Worm (Caenorhabditis elegans) whole organism, L4 larva: Measurements from ENCODE around the gene aldo-2.

Experiments used
- D1046.2 ChIP-seq: fragments of 200-800 bp; sonication (Bioruptor generic); IDR thresholded peaks from 2 replicates; pipeline ENCODE4 v1.3.6; 2022; ENCODE audit warnings: missing genetic modification characterization, missing compliant biosample characterization
- F10B5.3 ChIP-seq: sonication (generic microtip); optimal IDR thresholded peaks from 2 replicates; lab custom pipeline; 2016; ENCODE audit warnings: mild to moderate bottlenecking, missing genetic modification characterization, missing compliant biosample characterization
- F37D6.2 ChIP-seq: sonication (generic microtip); optimal IDR thresholded peaks from 2 replicates; lab custom pipeline; 2016; ENCODE audit warnings: mild to moderate bottlenecking, missing genetic modification characterization, missing compliant biosample characterization
- F44E2.7 ChIP-seq: fragments of 200-800 bp; sonication (Bioruptor generic); IDR thresholded peaks from 2 replicates; pipeline ENCODE4 v2.1.2; 2022; ENCODE audit warnings: missing genetic modification characterization, missing compliant biosample characterization
- F49E8.2 ChIP-seq: sonication (generic microtip); optimal IDR thresholded peaks from 2 replicates; lab custom pipeline; 2016; ENCODE audit warnings: missing compliant biosample characterization, mild to moderate bottlenecking, missing genetic modification characterization, borderline replicate concordance
- R02D3.7 ChIP-seq: fragments of 150-350 bp; sonication (generic microtip); optimal IDR thresholded peaks from 3 replicates; lab custom pipeline; 2014; ENCODE audit warnings: missing biosample characterization, missing genetic modification characterization
- T20F7.1 ChIP-seq: fragments of 200-800 bp; sonication (Bioruptor generic); optimal IDR thresholded peaks from 2 replicates; lab custom pipeline; 2018; ENCODE audit warnings: mild to moderate bottlenecking, missing genetic modification characterization, missing compliant biosample characterization
- Y5F2A.4 ChIP-seq: fragments of 200-800 bp; sonication (Bioruptor generic); optimal IDR thresholded peaks from 2 replicates; lab custom pipeline; 2018; ENCODE audit warnings: mild to moderate bottlenecking, missing genetic modification characterization, missing compliant biosample characterization
- Y75B8A.6 ChIP-seq: fragments of 200-800 bp; sonication (Bioruptor generic); IDR thresholded peaks from 2 replicates; pipeline ENCODE4 v1.3.6; 2022; ENCODE audit warnings: missing genetic modification reagents, missing genetic modification characterization, missing compliant biosample characterization
- aly-2 ChIP-seq: sonication (generic microtip); optimal IDR thresholded peaks from 2 replicates; lab custom pipeline; 2018; ENCODE audit warnings: missing biosample characterization, missing genetic modification characterization
- ama-1 ChIP-seq: fragments of 150-350 bp; optimal IDR thresholded peaks from 2 replicates; lab custom pipeline; 2014; ENCODE audit warnings: inconsistent platforms, mixed read lengths
- arid-1 ChIP-seq: fragments of 200-800 bp; sonication (Bioruptor generic); conservative IDR thresholded peaks from 2 replicates; pipeline ENCODE4 v1.3.6; 2022; ENCODE audit warnings: missing genetic modification reagents, missing genetic modification characterization, missing compliant biosample characterization
- ceh-20 ChIP-seq: fragments of 200-800 bp; sonication (Bioruptor generic); IDR thresholded peaks from 2 replicates; pipeline ENCODE4 v1.3.6; 2022; ENCODE audit warnings: missing genetic modification reagents, missing genetic modification characterization, missing compliant biosample characterization
- ceh-28 ChIP-seq: fragments of 150-350 bp; optimal IDR thresholded peaks from 2 replicates; lab custom pipeline; 2014; ENCODE audit warnings: missing biosample characterization, missing genetic modification reagents, missing genetic modification characterization
- ceh-62 ChIP-seq: sonication (generic microtip); optimal IDR thresholded peaks from 2 replicates; lab custom pipeline; 2017; ENCODE audit warnings: missing biosample characterization, missing genetic modification characterization
- daf-12 ChIP-seq: fragments of 150-350 bp; optimal IDR thresholded peaks from 2 replicates; lab custom pipeline; 2014; ENCODE audit warnings: missing biosample characterization, missing genetic modification reagents, missing genetic modification characterization
- daf-16 ChIP-seq, 3 experiments: sonication (generic microtip); optimal IDR thresholded peaks; 2 replicates each; lab custom pipeline; 2016 to 2017; ENCODE audit warnings: missing genetic modification characterization in 3 of 3, missing genetic modification reagents in 3 of 3, mild to moderate bottlenecking in 2 of 3, missing compliant biosample characterization in 2 of 3, missing biosample characterization in 1 of 3, moderate library complexity in 1 of 3
- dmd-6 ChIP-seq: fragments of 200-800 bp; sonication (Bioruptor generic); IDR thresholded peaks from 2 replicates; pipeline ENCODE4 v1.3.6; 2022; ENCODE audit warnings: missing genetic modification reagents, missing genetic modification characterization, missing compliant biosample characterization
- dpl-1 ChIP-seq: fragments of 150-350 bp; optimal IDR thresholded peaks from 2 replicates; lab custom pipeline; 2014; ENCODE audit warnings: missing biosample characterization, missing genetic modification reagents, missing genetic modification characterization
- duxl-1 ChIP-seq: sonication (generic microtip); optimal IDR thresholded peaks from 2 replicates; lab custom pipeline; 2016; ENCODE audit warnings: mild to moderate bottlenecking, missing genetic modification characterization, moderate library complexity, missing compliant biosample characterization; ENCODE audit not compliant: poor library complexity
- egl-27 ChIP-seq: sonication (generic microtip); optimal IDR thresholded peaks from 3 replicates; lab custom pipeline; 2017; ENCODE audit warnings: missing biosample characterization, missing genetic modification reagents, missing genetic modification characterization
- fkh-10 ChIP-seq: fragments of 150-350 bp; optimal IDR thresholded peaks from 2 replicates; lab custom pipeline; 2014; ENCODE audit warnings: missing biosample characterization, missing genetic modification reagents, missing genetic modification characterization
- fos-1 ChIP-seq: fragments of 150-350 bp; optimal IDR thresholded peaks from 2 replicates; lab custom pipeline; 2014; ENCODE audit warnings: missing biosample characterization, missing genetic modification characterization
- gei-8 ChIP-seq: fragments of 200-800 bp; sonication (Bioruptor generic); optimal IDR thresholded peaks from 2 replicates; lab custom pipeline; 2018; ENCODE audit warnings: mild to moderate bottlenecking, missing genetic modification characterization, missing compliant biosample characterization
- hif-1 ChIP-seq, 2 experiments: sonication (generic microtip); optimal IDR thresholded peaks; 2 replicates each; lab custom pipeline; 2016 to 2017; ENCODE audit warnings: missing compliant biosample characterization in 2 of 2, missing genetic modification characterization in 2 of 2, missing genetic modification reagents in 2 of 2, missing genotype in 2 of 2, mild to moderate bottlenecking in 1 of 2
- hlh-11 ChIP-seq: fragments of 200-800 bp; sonication (Bioruptor generic); optimal IDR thresholded peaks from 2 replicates; lab custom pipeline; 2018; ENCODE audit warnings: mild to moderate bottlenecking, missing genetic modification characterization, missing compliant biosample characterization
- hlh-30 ChIP-seq: sonication (generic microtip); optimal IDR thresholded peaks from 2 replicates; lab custom pipeline; 2017; ENCODE audit warnings: antibody characterized with exemption, mild to moderate bottlenecking, missing genetic modification characterization, missing compliant biosample characterization; ENCODE audit not compliant: insufficient read depth
- hmg-1.1 ChIP-seq: fragments of 200-800 bp; sonication (Bioruptor generic); IDR thresholded peaks from 2 replicates; pipeline ENCODE4 v1.3.6; 2022; ENCODE audit warnings: missing genetic modification reagents, missing genetic modification characterization, missing compliant biosample characterization
- jun-1 ChIP-seq: fragments of 150-350 bp; optimal IDR thresholded peaks from 2 replicates; lab custom pipeline; 2014; ENCODE audit warnings: missing biosample characterization, missing genetic modification reagents, missing genetic modification characterization
- lin-15B ChIP-seq: fragments of 150-350 bp; sonication (generic microtip); optimal IDR thresholded peaks from 3 replicates; lab custom pipeline; 2014; ENCODE audit warnings: missing biosample characterization, missing genetic modification characterization
- lin-38 ChIP-seq: fragments of 200-800 bp; sonication (Bioruptor generic); IDR thresholded peaks from 2 replicates; pipeline ENCODE4 v1.3.6; 2022; ENCODE audit warnings: missing genetic modification reagents, missing genetic modification characterization, missing compliant biosample characterization
- lin-39 ChIP-seq: fragments of 150-350 bp; optimal IDR thresholded peaks from 2 replicates; lab custom pipeline; 2014; ENCODE audit warnings: missing biosample characterization, missing genetic modification reagents, missing genetic modification characterization
- lsy-2 ChIP-seq, 2 experiments: fragments of 150-350 bp in 1 of 2; sonication (generic microtip) in 1 of 2; optimal IDR thresholded peaks; 2 replicates each; lab custom pipeline; 2014 to 2017; ENCODE audit warnings: missing biosample characterization in 2 of 2, missing genetic modification characterization in 2 of 2
- mdl-1 ChIP-seq, 2 experiments: fragments of 150-350 bp in 1 of 2; sonication (generic microtip) in 1 of 2; optimal IDR thresholded peaks; 2 replicates each; lab custom pipeline; 2014 to 2017; ENCODE audit warnings: missing biosample characterization in 2 of 2, missing genetic modification characterization in 2 of 2
- mdt-29 ChIP-seq: fragments of 200-800 bp; sonication (Bioruptor generic); IDR thresholded peaks from 2 replicates; pipeline ENCODE4 v1.3.6; 2022; ENCODE audit warnings: missing genetic modification reagents, missing genetic modification characterization, missing compliant biosample characterization
- mep-1 ChIP-seq: fragments of 150-350 bp; sonication (generic microtip); optimal IDR thresholded peaks from 3 replicates; lab custom pipeline; 2014; ENCODE audit warnings: missing biosample characterization, missing genetic modification characterization
- nhr-111 ChIP-seq: fragments of 200-800 bp; sonication (Bioruptor generic); optimal IDR thresholded peaks from 2 replicates; lab custom pipeline; 2018; ENCODE audit warnings: mild to moderate bottlenecking, missing genetic modification characterization, missing compliant biosample characterization
- nhr-237 ChIP-seq: sonication (generic microtip); optimal IDR thresholded peaks from 2 replicates; lab custom pipeline; 2017; ENCODE audit warnings: missing biosample characterization, missing genetic modification characterization
- nhr-28 ChIP-seq: fragments of 150-350 bp; optimal IDR thresholded peaks from 2 replicates; lab custom pipeline; 2014; ENCODE audit warnings: missing biosample characterization, missing genetic modification characterization
- nhr-42 ChIP-seq: fragments of 200-800 bp; sonication (Bioruptor generic); IDR thresholded peaks from 2 replicates; pipeline ENCODE4 v1.3.6; 2022; ENCODE audit warnings: missing genetic modification characterization, missing compliant biosample characterization
- nhr-77 ChIP-seq: fragments of 150-350 bp; optimal IDR thresholded peaks from 2 replicates; lab custom pipeline; 2014; ENCODE audit warnings: missing biosample characterization, missing genetic modification characterization
- pha-4 ChIP-seq, 2 experiments: fragments of 150-350 bp in 1 of 2; fragments of 200-800 bp in 1 of 2; sonication (Bioruptor generic) in 1 of 2; IDR thresholded peaks in 1 of 2; optimal IDR thresholded peaks in 1 of 2; 2 replicates each; pipeline versions ENCODE4 v1.3.6 to Lab custom; 2014 to 2022; ENCODE audit warnings: missing genetic modification characterization in 2 of 2, missing genetic modification reagents in 2 of 2, missing biosample characterization in 1 of 2, missing compliant biosample characterization in 1 of 2
- pqm-1 ChIP-seq: sonication (generic microtip); optimal IDR thresholded peaks from 2 replicates; lab custom pipeline; 2017; ENCODE audit warnings: missing biosample characterization, missing genetic modification characterization
- skn-1 ChIP-seq: fragments of 150-350 bp; optimal IDR thresholded peaks from 2 replicates; lab custom pipeline; 2014; ENCODE audit warnings: missing biosample characterization, missing genetic modification characterization
- snpc-1.2 ChIP-seq: fragments of 200-800 bp; sonication (Bioruptor generic); IDR thresholded peaks from 2 replicates; pipeline ENCODE4 v1.3.6; 2022; ENCODE audit warnings: missing genetic modification reagents, missing genetic modification characterization, missing compliant biosample characterization
- snpc-4 ChIP-seq: fragments of 150-350 bp; optimal IDR thresholded peaks from 2 replicates; lab custom pipeline; 2014; ENCODE audit warnings: missing biosample characterization, missing genetic modification characterization
- spr-1 ChIP-seq: sonication (generic microtip); optimal IDR thresholded peaks from 2 replicates; lab custom pipeline; 2016; ENCODE audit warnings: mild to moderate bottlenecking, missing genetic modification characterization, missing compliant biosample characterization
- unc-39 ChIP-seq: sonication (generic microtip); optimal IDR thresholded peaks from 2 replicates; lab custom pipeline; 2017; ENCODE audit warnings: missing biosample characterization, missing genetic modification characterization
- vab-7 ChIP-seq: fragments of 200-800 bp; sonication (Bioruptor generic); IDR thresholded peaks from 2 replicates; pipeline ENCODE4 v1.3.6; 2022; ENCODE audit warnings: missing genetic modification reagents, missing genetic modification characterization, missing compliant biosample characterization
- zag-1 ChIP-seq: fragments of 150-350 bp; optimal IDR thresholded peaks from 2 replicates; lab custom pipeline; 2014; ENCODE audit warnings: missing biosample characterization, missing genetic modification characterization
- zfp-2 ChIP-seq: sonication (generic microtip); optimal IDR thresholded peaks from 2 replicates; lab custom pipeline; 2016; ENCODE audit warnings: mild to moderate bottlenecking, missing genetic modification characterization, missing compliant biosample characterization

The aldo-2 gene

DNA sequence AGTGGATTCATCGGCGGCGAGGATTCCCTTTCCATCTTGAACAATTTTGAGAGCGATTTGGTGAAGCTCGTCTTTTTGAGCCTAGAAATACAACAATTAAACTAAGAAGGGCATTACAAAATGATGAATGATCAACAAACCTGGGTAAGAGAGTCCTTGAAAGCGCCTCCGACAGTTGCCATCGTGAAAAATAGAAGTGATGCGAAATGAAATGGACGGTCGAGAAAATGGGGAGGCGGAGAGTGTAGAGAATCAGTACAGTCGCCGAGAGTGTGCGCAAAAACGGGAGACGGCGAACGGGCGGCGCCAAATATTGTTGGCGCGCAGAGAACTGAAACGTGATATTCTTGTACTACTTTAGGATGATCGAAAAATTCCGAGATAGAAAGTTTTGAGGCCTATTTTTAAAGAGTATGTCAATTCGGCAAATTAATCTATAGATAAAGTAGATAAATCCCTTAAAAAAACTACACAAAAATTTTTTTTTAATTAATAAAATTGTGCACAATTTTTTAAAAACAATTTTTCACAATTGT, at the start of gene aldo-2 (continued):
- TF ChIP-seq mep-1 (tag; lab: Kevin White, UChicago) (peak; percentile 46), T20F7.1 (GFP tag; lab: Kevin White, UChicago) (no peak), hif-1 (tag; optimal IDR thresholded peaks at IDR 0.05; lab: Kevin White, UChicago) (peak in 1 of 2 experiments; percentile 56), spr-1 (no peak), D1046.2 (GFP tag; lab: Robert Waterston, UW) (no peak), F49E8.2 (tag; lab: Kevin White, UChicago) (no peak), nhr-28 (tag; lab: Kevin White, UChicago) (peak; percentile 7), unc-39 (tag; lab: Kevin White, UChicago) (no peak), nhr-42 (GFP tag; lab: Robert Waterston, UW) (no peak), R02D3.7 (tag; lab: Kevin White, UChicago) (no peak), arid-1 (GFP tag; lab: Robert Waterston, UW) (no peak), snpc-1.2 (GFP tag; lab: Robert Waterston, UW) (no peak), ama-1 (lab: Kevin White, UChicago) (peak; percentile 97), nhr-111 (no peak), zag-1 (no peak), F44E2.7 (no peak), aly-2 (tag; lab: Kevin White, UChicago) (no peak), ceh-28 (no peak), daf-12 (tag; lab: Kevin White, UChicago) (no peak), zfp-2 (tag; lab: Kevin White, UChicago) (no peak), gei-8 (GFP tag; lab: Kevin White, UChicago) (no peak), duxl-1 (tag; lab: Kevin White, UChicago) (no peak), dmd-6 (GFP tag; lab: Robert Waterston, UW) (peak; percentile 13; the same call in 1 of the 2 replicates), pqm-1 (no peak), dpl-1 (GFP tag; lab: Kevin White, UChicago) (peak; percentile 28), fos-1 (no peak), pha-4 (GFP tag; IDR thresholded peaks at IDR 0.05; lab: Robert Waterston, UW) (no peak), pha-4 (tag; optimal IDR thresholded peaks at IDR 0.05; lab: Kevin White, UChicago) (no peak), jun-1 (no peak), ceh-20 (GFP tag; lab: Robert Waterston, UW) (no peak), hmg-1.1 (GFP tag; lab: Robert Waterston, UW) (no peak), ceh-62 (tag; lab: Kevin White, UChicago) (no peak), mdt-29 (no peak), skn-1 (tag; lab: Kevin White, UChicago) (no peak), daf-16 (GFP tag; optimal IDR thresholded peaks at IDR 0.05; lab: Kevin White, UChicago) (no peak), daf-16 (tag; optimal IDR thresholded peaks at IDR 0.05; lab: Kevin White, UChicago) (no peak), F37D6.2 (tag; lab: Kevin White, UChicago) (no peak), nhr-77 (tag; lab: Kevin White, UChicago) (no peak), fkh-10 (GFP tag; lab: Kevin White, UChicago) (no peak), hlh-11 (peak; percentile 32), vab-7 (GFP tag; lab: Robert Waterston, UW) (no peak), hlh-30 (peak; percentile 36), nhr-237 (tag; lab: Kevin White, UChicago) (no peak), lin-15B (no peak), lin-39 (tag; lab: Kevin White, UChicago) (no peak), mdl-1 (tag; optimal IDR thresholded peaks at IDR 0.05; lab: Kevin White, UChicago) (peak in 1 of 2 experiments; percentile 21), lin-38 (GFP tag; lab: Robert Waterston, UW) (peak; percentile 76), Y75B8A.6 (GFP tag; lab: Robert Waterston, UW) (no peak), lsy-2 (tag; optimal IDR thresholded peaks at IDR 0.05; lab: Kevin White, UChicago) (no peak), Y5F2A.4 (no peak), egl-27 (tag; lab: Kevin White, UChicago) (no peak), F10B5.3 (tag; lab: Kevin White, UChicago) (no peak), snpc-4 (tag; lab: Kevin White, UChicago) (no peak)
